Worm (Caenorhabditis elegans) whole organism, dauer: ENCODE results near the gene idpp-5.

Source experiments
- unc-62 ChIP-seq: sonication (generic microtip); optimal IDR thresholded peaks from 2 replicates; lab custom pipeline; 2017; ENCODE audit warnings: missing biosample characterization, missing genetic modification reagents, missing genetic modification characterization

Gene idpp-5

DNA sequence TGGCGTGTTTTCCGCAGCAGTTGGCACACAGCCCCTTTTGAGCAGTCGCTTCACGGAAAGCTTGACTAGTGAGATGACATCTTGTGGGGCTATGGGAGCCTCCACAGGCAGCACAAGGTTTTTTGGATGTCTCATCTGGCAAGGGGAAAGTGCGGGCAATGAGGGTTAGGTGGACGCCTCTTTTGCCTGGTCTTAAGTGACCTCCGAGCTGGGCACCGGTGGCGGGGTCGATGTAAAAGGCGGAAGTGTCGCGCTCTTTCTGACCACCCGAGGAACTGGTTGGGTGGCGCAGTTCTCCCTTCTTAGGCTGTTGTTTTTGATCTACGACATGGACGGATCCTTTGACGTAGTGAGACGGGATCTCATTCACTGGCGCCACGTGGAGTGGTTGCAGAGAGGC is 41.2 kb downstream of the idpp-5 start:
- no peak for TF ChIP-seq unc-62 (GFP tag; lab: Kevin White, UChicago)

ce11 chrX:3743190-3743589 is 49.4 kb downstream of the idpp-5 start:
- no peak for TF ChIP-seq unc-62 (GFP tag; lab: Kevin White, UChicago)

DNA sequence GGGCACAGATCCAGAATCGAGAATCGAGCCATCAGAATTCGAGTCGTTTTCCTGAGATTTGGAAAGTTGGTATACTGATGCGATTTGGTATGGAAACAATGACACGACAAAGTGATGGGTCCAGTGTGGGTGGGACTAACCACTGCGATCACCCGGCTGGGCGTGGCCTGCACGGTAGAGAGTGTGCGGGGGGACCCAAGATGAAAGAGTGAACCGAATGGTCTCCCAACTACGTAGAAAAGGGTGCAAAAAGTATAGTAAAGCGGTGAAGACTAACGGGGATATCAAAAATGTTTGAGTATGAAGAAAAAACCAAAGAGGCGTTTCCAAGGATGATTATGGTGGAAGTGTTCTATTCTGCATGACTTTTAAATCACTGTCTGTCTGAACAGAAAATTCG is 50.4 kb downstream of the idpp-5 start, which contains the start of gene fkh-2:
fkh-2 (minus strand) TSS at position 101 of the 400 bp plus-strand sequence.
- no peak for TF ChIP-seq unc-62 (GFP tag; lab: Kevin White, UChicago)
